Worm (Caenorhabditis elegans): ENCODE results near the gene F14H3.12.

Gene F14H3.12

ce11 chrV:16032761-16033160 lies 42.4 kb downstream of the F14H3.12 start, which contains the start of gene T10C6.16:
Gene T10C6.16 (minus strand): TSS chrV:16033005.
- TF ChIP-seq ama-1 (optimal IDR thresholded peaks at IDR 0.05) (no peak), ceh-13 (GFP tag; optimal IDR thresholded peaks at IDR 0.05) (no peak), hmg-4 (GFP tag; optimal IDR thresholded peaks at IDR 0.05) (no peak), scrt-1 (GFP tag; IDR thresholded peaks at IDR 0.05) (no peak), tbx-37 (GFP tag; conservative IDR thresholded peaks at IDR 0.05) (no peak), tra-4 (tag; optimal IDR thresholded peaks at IDR 0.05) (no peak), B0310.2 (tag; optimal IDR thresholded peaks at IDR 0.05) (no peak), flt-1 (GFP tag; IDR thresholded peaks at IDR 0.05) (no peak), tbx-11 (GFP tag; IDR thresholded peaks at IDR 0.05) (no peak), ceh-36 (tag; optimal IDR thresholded peaks at IDR 0.05) (no peak), pes-1 (GFP tag; IDR thresholded peaks at IDR 0.05) (no peak), sea-1 (GFP tag; conservative IDR thresholded peaks at IDR 0.05) (no peak), hnd-1 (tag; optimal IDR thresholded peaks at IDR 0.05) (no peak), aly-1 (tag; optimal IDR thresholded peaks at IDR 0.05) (no peak), ets-7 (tag; optimal IDR thresholded peaks at IDR 0.05) (no peak), hmbx-1 (tag; optimal IDR thresholded peaks at IDR 0.05) (no peak), F13C5.2 (tag; optimal IDR thresholded peaks at IDR 0.05) (no peak)

- TF ChIP-seq tbx-37 (GFP tag; conservative IDR thresholded peaks at IDR 0.05) (no peak), hnd-1 (tag; optimal IDR thresholded peaks at IDR 0.05) (no peak), B0310.2 (tag; optimal IDR thresholded peaks at IDR 0.05) (no peak), sea-1 (GFP tag; conservative IDR thresholded peaks at IDR 0.05) (no peak), ceh-36 (tag; optimal IDR thresholded peaks at IDR 0.05) (no peak), flt-1 (GFP tag; IDR thresholded peaks at IDR 0.05) (no peak), tbx-11 (GFP tag; IDR thresholded peaks at IDR 0.05) (no peak), ceh-13 (GFP tag; optimal IDR thresholded peaks at IDR 0.05) (no peak), ama-1 (optimal IDR thresholded peaks at IDR 0.05) (no peak), F13C5.2 (tag; optimal IDR thresholded peaks at IDR 0.05) (no peak), aly-1 (tag; optimal IDR thresholded peaks at IDR 0.05) (no peak), hmg-4 (GFP tag; optimal IDR thresholded peaks at IDR 0.05) (no peak), tra-4 (tag; optimal IDR thresholded peaks at IDR 0.05) (no peak), ets-7 (tag; optimal IDR thresholded peaks at IDR 0.05) (no peak), scrt-1 (GFP tag; IDR thresholded peaks at IDR 0.05) (no peak), pes-1 (GFP tag; IDR thresholded peaks at IDR 0.05) (no peak)
Measured at ce11 chrV:16031571-16031970, 43.6 kb downstream of the F14H3.12 start, which contains the start of gene T10C6.7. Gene T10C6.7 (minus strand): TSS chrV:16031713.

- TF ChIP-seq aly-1 (tag; optimal IDR thresholded peaks at IDR 0.05): no peak
- TF ChIP-seq ceh-13 (GFP tag; optimal IDR thresholded peaks at IDR 0.05): no peak
- no peak for TF ChIP-seq F13C5.2 (tag; optimal IDR thresholded peaks at IDR 0.05)
- no peak for TF ChIP-seq tra-4 (tag; optimal IDR thresholded peaks at IDR 0.05)
- TF ChIP-seq pes-1 (GFP tag; IDR thresholded peaks at IDR 0.05): no peak
- TF ChIP-seq B0310.2 (tag; optimal IDR thresholded peaks at IDR 0.05): no peak
- no peak for TF ChIP-seq tbx-37 (GFP tag; conservative IDR thresholded peaks at IDR 0.05)
- TF ChIP-seq tbx-11 (GFP tag; IDR thresholded peaks at IDR 0.05): no peak
- TF ChIP-seq sea-1 (GFP tag; conservative IDR thresholded peaks at IDR 0.05): no peak
- no peak for TF ChIP-seq scrt-1 (GFP tag; IDR thresholded peaks at IDR 0.05)
- TF ChIP-seq ama-1 (optimal IDR thresholded peaks at IDR 0.05): no peak
- TF ChIP-seq ceh-36 (tag; optimal IDR thresholded peaks at IDR 0.05): no peak
Measured at ce11 chrV:16029237-16029636, 45.9 kb downstream of the F14H3.12 start.

- no peak for TF ChIP-seq hmg-4 (GFP tag; optimal IDR thresholded peaks at IDR 0.05)
- no peak for TF ChIP-seq F13C5.2 (tag; optimal IDR thresholded peaks at IDR 0.05)
- no peak for TF ChIP-seq aly-1 (tag; optimal IDR thresholded peaks at IDR 0.05)
- TF ChIP-seq tbx-37 (GFP tag; conservative IDR thresholded peaks at IDR 0.05): no peak
- TF ChIP-seq sea-1 (GFP tag; conservative IDR thresholded peaks at IDR 0.05): no peak
- TF ChIP-seq ceh-13 (GFP tag; optimal IDR thresholded peaks at IDR 0.05): no peak
- no peak for TF ChIP-seq ama-1 (optimal IDR thresholded peaks at IDR 0.05)
- no peak for TF ChIP-seq pes-1 (GFP tag; IDR thresholded peaks at IDR 0.05)
- no peak for TF ChIP-seq hnd-1 (tag; optimal IDR thresholded peaks at IDR 0.05)
- TF ChIP-seq scrt-1 (GFP tag; IDR thresholded peaks at IDR 0.05): no peak
- TF ChIP-seq ets-7 (tag; optimal IDR thresholded peaks at IDR 0.05): no peak
- TF ChIP-seq flt-1 (GFP tag; IDR thresholded peaks at IDR 0.05): no peak
- no peak for TF ChIP-seq ceh-36 (tag; optimal IDR thresholded peaks at IDR 0.05)
- TF ChIP-seq B0310.2 (tag; optimal IDR thresholded peaks at IDR 0.05): no peak
- no peak for TF ChIP-seq tbx-11 (GFP tag; IDR thresholded peaks at IDR 0.05)
Measured at ce11 chrV:16024917-16025316, 50.2 kb downstream of the F14H3.12 start.

- no peak for TF ChIP-seq tbx-37 (GFP tag; conservative IDR thresholded peaks at IDR 0.05)
- no peak for TF ChIP-seq ets-7 (tag; optimal IDR thresholded peaks at IDR 0.05)
- TF ChIP-seq flt-1 (GFP tag; IDR thresholded peaks at IDR 0.05): no peak
- no peak for TF ChIP-seq ceh-13 (GFP tag; optimal IDR thresholded peaks at IDR 0.05)
- no peak for TF ChIP-seq sea-1 (GFP tag; conservative IDR thresholded peaks at IDR 0.05)
- TF ChIP-seq hmg-4 (GFP tag; optimal IDR thresholded peaks at IDR 0.05): no peak
Measured at ce11 chrV:16024300-16024699, 50.8 kb downstream of the F14H3.12 start, which contains the start of gene T10C6.6. Gene T10C6.6 (plus strand): TSS chrV:16024326.
